Worm (Caenorhabditis elegans) whole organism, L4 larva: ENCODE results near the gene pas-7.
A peak's percentile ranks its signal among the peaks of the same experiment; 100 is the strongest.

Source experiments
- F10B5.3 ChIP-seq: sonication (generic microtip); optimal IDR thresholded peaks from 2 replicates; lab custom pipeline; 2016; ENCODE audit warnings: mild to moderate bottlenecking, missing genetic modification characterization, missing compliant biosample characterization
- F44E2.7 ChIP-seq: fragments of 200-800 bp; sonication (Bioruptor generic); IDR thresholded peaks from 2 replicates; pipeline ENCODE4 v2.1.2; 2022; ENCODE audit warnings: missing genetic modification characterization, missing compliant biosample characterization
- F49E8.2 ChIP-seq: sonication (generic microtip); optimal IDR thresholded peaks from 2 replicates; lab custom pipeline; 2016; ENCODE audit warnings: missing compliant biosample characterization, mild to moderate bottlenecking, missing genetic modification characterization, borderline replicate concordance
- aha-1 ChIP-seq: fragments of 150-350 bp; peaks from one replicate; lab custom pipeline; 2014; ENCODE audit warnings: missing biosample characterization, missing genetic modification characterization
- aly-2 ChIP-seq: sonication (generic microtip); optimal IDR thresholded peaks from 2 replicates; lab custom pipeline; 2018; ENCODE audit warnings: missing biosample characterization, missing genetic modification characterization
- attf-4 ChIP-seq: sonication (generic microtip); optimal IDR thresholded peaks from 3 replicates; lab custom pipeline; 2017; ENCODE audit warnings: missing biosample characterization, missing genetic modification characterization
- ceh-20 ChIP-seq: fragments of 200-800 bp; sonication (Bioruptor generic); IDR thresholded peaks from 2 replicates; pipeline ENCODE4 v1.3.6; 2022; ENCODE audit warnings: missing genetic modification reagents, missing genetic modification characterization, missing compliant biosample characterization
- ceh-28 ChIP-seq: fragments of 150-350 bp; optimal IDR thresholded peaks from 2 replicates; lab custom pipeline; 2014; ENCODE audit warnings: missing biosample characterization, missing genetic modification reagents, missing genetic modification characterization
- ceh-62 ChIP-seq: sonication (generic microtip); optimal IDR thresholded peaks from 2 replicates; lab custom pipeline; 2017; ENCODE audit warnings: missing biosample characterization, missing genetic modification characterization
- daf-12 ChIP-seq: fragments of 150-350 bp; optimal IDR thresholded peaks from 2 replicates; lab custom pipeline; 2014; ENCODE audit warnings: missing biosample characterization, missing genetic modification reagents, missing genetic modification characterization
- daf-16 ChIP-seq, 3 experiments: sonication (generic microtip); optimal IDR thresholded peaks; 2 replicates each; lab custom pipeline; 2016 to 2017; ENCODE audit warnings: missing genetic modification characterization in 3 of 3, missing genetic modification reagents in 3 of 3, mild to moderate bottlenecking in 2 of 3, missing compliant biosample characterization in 2 of 3, missing biosample characterization in 1 of 3, moderate library complexity in 1 of 3
- dmd-8 ChIP-seq: fragments of 200-800 bp; sonication (Bioruptor generic); IDR thresholded peaks from 2 replicates; pipeline ENCODE4 v1.3.6; 2022; ENCODE audit warnings: missing genetic modification characterization, missing compliant biosample characterization
- dmd-9 ChIP-seq: fragments of 200-800 bp; sonication (Bioruptor generic); IDR thresholded peaks from 2 replicates; pipeline ENCODE4 v1.3.6; 2022; ENCODE audit warnings: missing genetic modification reagents, missing genetic modification characterization, missing compliant biosample characterization
- dpl-1 ChIP-seq: fragments of 150-350 bp; optimal IDR thresholded peaks from 2 replicates; lab custom pipeline; 2014; ENCODE audit warnings: missing biosample characterization, missing genetic modification reagents, missing genetic modification characterization
- duxl-1 ChIP-seq: sonication (generic microtip); optimal IDR thresholded peaks from 2 replicates; lab custom pipeline; 2016; ENCODE audit warnings: mild to moderate bottlenecking, missing genetic modification characterization, moderate library complexity, missing compliant biosample characterization; ENCODE audit not compliant: poor library complexity
- fkh-10 ChIP-seq: fragments of 150-350 bp; optimal IDR thresholded peaks from 2 replicates; lab custom pipeline; 2014; ENCODE audit warnings: missing biosample characterization, missing genetic modification reagents, missing genetic modification characterization
- fos-1 ChIP-seq: fragments of 150-350 bp; optimal IDR thresholded peaks from 2 replicates; lab custom pipeline; 2014; ENCODE audit warnings: missing biosample characterization, missing genetic modification characterization
- gei-8 ChIP-seq: fragments of 200-800 bp; sonication (Bioruptor generic); optimal IDR thresholded peaks from 2 replicates; lab custom pipeline; 2018; ENCODE audit warnings: mild to moderate bottlenecking, missing genetic modification characterization, missing compliant biosample characterization
- hlh-11 ChIP-seq: fragments of 200-800 bp; sonication (Bioruptor generic); optimal IDR thresholded peaks from 2 replicates; lab custom pipeline; 2018; ENCODE audit warnings: mild to moderate bottlenecking, missing genetic modification characterization, missing compliant biosample characterization
- hlh-30 ChIP-seq: sonication (generic microtip); optimal IDR thresholded peaks from 2 replicates; lab custom pipeline; 2017; ENCODE audit warnings: antibody characterized with exemption, mild to moderate bottlenecking, missing genetic modification characterization, missing compliant biosample characterization; ENCODE audit not compliant: insufficient read depth
- lim-7 ChIP-seq: fragments of 200-800 bp; sonication (Bioruptor generic); IDR thresholded peaks from 2 replicates; pipeline ENCODE4 v1.3.6; 2022; ENCODE audit warnings: missing genetic modification characterization, missing compliant biosample characterization
- lin-13 ChIP-seq: fragments of 150-350 bp; optimal IDR thresholded peaks from 2 replicates; lab custom pipeline; 2014; ENCODE audit warnings: missing biosample characterization, missing genetic modification reagents, missing genetic modification characterization
- lin-15B ChIP-seq: fragments of 150-350 bp; sonication (generic microtip); optimal IDR thresholded peaks from 3 replicates; lab custom pipeline; 2014; ENCODE audit warnings: missing biosample characterization, missing genetic modification characterization
- lin-39 ChIP-seq: fragments of 150-350 bp; optimal IDR thresholded peaks from 2 replicates; lab custom pipeline; 2014; ENCODE audit warnings: missing biosample characterization, missing genetic modification reagents, missing genetic modification characterization
- lir-3 ChIP-seq: sonication (generic microtip); optimal IDR thresholded peaks from 2 replicates; lab custom pipeline; 2016; ENCODE audit warnings: mild to moderate bottlenecking, missing genetic modification characterization, missing compliant biosample characterization
- lsy-2 ChIP-seq, 2 experiments: fragments of 150-350 bp in 1 of 2; sonication (generic microtip) in 1 of 2; optimal IDR thresholded peaks; 2 replicates each; lab custom pipeline; 2014 to 2017; ENCODE audit warnings: missing biosample characterization in 2 of 2, missing genetic modification characterization in 2 of 2
- mep-1 ChIP-seq: fragments of 150-350 bp; sonication (generic microtip); optimal IDR thresholded peaks from 3 replicates; lab custom pipeline; 2014; ENCODE audit warnings: missing biosample characterization, missing genetic modification characterization
- mes-2 ChIP-seq: sonication (generic microtip); optimal IDR thresholded peaks from 2 replicates; lab custom pipeline; 2016; ENCODE audit warnings: missing genotype, mild to moderate bottlenecking, missing genetic modification characterization, missing compliant biosample characterization; ENCODE audit not compliant: poor library complexity, severe bottlenecking
- mxl-3 ChIP-seq: fragments of 200-800 bp; sonication (Bioruptor generic); optimal IDR thresholded peaks from 2 replicates; lab custom pipeline; 2018; ENCODE audit warnings: mild to moderate bottlenecking, missing genetic modification characterization, missing compliant biosample characterization
- nhr-11 ChIP-seq: fragments of 150-350 bp; optimal IDR thresholded peaks from 2 replicates; lab custom pipeline; 2014; ENCODE audit warnings: missing biosample characterization, missing genetic modification characterization
- nhr-237 ChIP-seq: sonication (generic microtip); optimal IDR thresholded peaks from 2 replicates; lab custom pipeline; 2017; ENCODE audit warnings: missing biosample characterization, missing genetic modification characterization
- nhr-25 ChIP-seq: sonication (generic microtip); optimal IDR thresholded peaks from 2 replicates; lab custom pipeline; 2017; ENCODE audit warnings: missing genetic modification characterization, mild to moderate bottlenecking, missing compliant biosample characterization, antibody characterized with exemption, moderate library complexity, borderline replicate concordance; ENCODE audit not compliant: insufficient read depth
- nhr-41 ChIP-seq: fragments of 200-800 bp; sonication (Bioruptor generic); IDR thresholded peaks from 2 replicates; pipeline ENCODE4 v1.3.6; 2022; ENCODE audit warnings: missing genetic modification reagents, missing genetic modification characterization, missing compliant biosample characterization
- nhr-48 ChIP-seq: sonication (generic microtip); optimal IDR thresholded peaks from 2 replicates; lab custom pipeline; 2016; ENCODE audit warnings: mild to moderate bottlenecking, missing genetic modification characterization, missing compliant biosample characterization
- nhr-77 ChIP-seq: fragments of 150-350 bp; optimal IDR thresholded peaks from 2 replicates; lab custom pipeline; 2014; ENCODE audit warnings: missing biosample characterization, missing genetic modification characterization
- saeg-2 ChIP-seq: fragments of 200-800 bp; sonication (Bioruptor generic); IDR thresholded peaks from 2 replicates; pipeline ENCODE4 v1.3.6; 2022; ENCODE audit warnings: missing genetic modification reagents, missing genetic modification characterization, missing compliant biosample characterization
- set-16 ChIP-seq: fragments of 200-800 bp; sonication (Bioruptor generic); IDR thresholded peaks from 2 replicates; pipeline ENCODE4 v1.3.6; 2022; ENCODE audit warnings: missing genetic modification reagents, missing genetic modification characterization, missing compliant biosample characterization
- spr-3 ChIP-seq: fragments of 200-800 bp; sonication (Bioruptor generic); optimal IDR thresholded peaks from 2 replicates; lab custom pipeline; 2018; ENCODE audit warnings: mild to moderate bottlenecking, missing genetic modification characterization, missing compliant biosample characterization
- unc-39 ChIP-seq: sonication (generic microtip); optimal IDR thresholded peaks from 2 replicates; lab custom pipeline; 2017; ENCODE audit warnings: missing biosample characterization, missing genetic modification characterization
- vab-7 ChIP-seq: fragments of 200-800 bp; sonication (Bioruptor generic); IDR thresholded peaks from 2 replicates; pipeline ENCODE4 v1.3.6; 2022; ENCODE audit warnings: missing genetic modification reagents, missing genetic modification characterization, missing compliant biosample characterization
- zip-2 ChIP-seq: fragments of 150-350 bp; optimal IDR thresholded peaks from 2 replicates; lab custom pipeline; 2014; ENCODE audit warnings: missing biosample characterization, missing genetic modification characterization
- ztf-11 ChIP-seq: fragments of 150-350 bp; optimal IDR thresholded peaks from 2 replicates; lab custom pipeline; 2014; ENCODE audit warnings: missing biosample characterization, missing genetic modification characterization

Gene pas-7

DNA sequence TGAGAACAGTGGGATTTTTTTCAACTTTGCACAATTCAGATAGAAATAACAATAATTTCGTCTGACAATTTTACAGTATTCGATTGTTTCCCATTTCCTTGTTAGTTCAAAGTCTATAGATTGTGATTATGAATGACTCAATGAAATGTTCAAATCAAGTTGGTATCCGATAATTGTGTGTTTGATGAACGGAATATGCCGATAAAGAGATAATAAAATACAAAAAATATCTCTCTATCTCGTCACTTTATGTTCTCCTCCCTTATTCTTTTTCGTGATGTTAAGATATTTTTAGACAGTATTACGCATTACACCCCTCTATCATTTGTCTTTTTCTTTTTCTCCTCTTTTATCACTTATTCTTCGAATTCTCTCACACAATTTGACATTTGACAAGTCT is 22.8 kb upstream of the pas-7 start, which contains the start of gene F27E5.7:
Gene F27E5.7 (plus strand): TSS at position 301 of the 400 bp plus-strand sequence.
- TF ChIP-seq nhr-25 (tag; lab: Kevin White, UChicago) (no peak), lim-7 (GFP tag; lab: Robert Waterston, UW) (no peak), lsy-2 (tag; optimal IDR thresholded peaks at IDR 0.05; lab: Kevin White, UChicago) (no peak), dmd-8 (no peak), daf-16 (GFP tag; optimal IDR thresholded peaks at IDR 0.05; lab: Kevin White, UChicago) (no peak), daf-16 (tag; optimal IDR thresholded peaks at IDR 0.05; lab: Kevin White, UChicago) (no peak), F44E2.7 (no peak), mep-1 (no peak), mes-2 (tag; lab: Kevin White, UChicago) (no peak), hlh-30 (tag; lab: Kevin White, UChicago) (no peak), gei-8 (GFP tag; lab: Kevin White, UChicago) (no peak), fos-1 (no peak), dpl-1 (GFP tag; lab: Kevin White, UChicago) (no peak), duxl-1 (tag; lab: Kevin White, UChicago) (no peak), lin-39 (tag; lab: Kevin White, UChicago) (no peak), ceh-62 (no peak), attf-4 (tag; lab: Kevin White, UChicago) (no peak)

ce11 chrII:10121725-10122124 is 22.1 kb upstream of the pas-7 start, which contains the start of gene lov-1:
Gene lov-1 (minus strand): TSS chrII:10121825.
- TF ChIP-seq vab-7 (GFP tag; lab: Robert Waterston, UW) (no peak), hlh-11 (tag; lab: Kevin White, UChicago) (no peak), dmd-9 (GFP tag; lab: Robert Waterston, UW) (no peak), lin-13 (GFP tag; lab: Kevin White, UChicago) (no peak), dpl-1 (GFP tag; lab: Kevin White, UChicago) (no peak), ceh-20 (no peak), aly-2 (no peak), F49E8.2 (tag; lab: Kevin White, UChicago) (no peak), F10B5.3 (tag; lab: Kevin White, UChicago) (no peak), ceh-28 (tag; lab: Kevin White, UChicago) (no peak), zip-2 (tag; lab: Kevin White, UChicago) (no peak), nhr-41 (GFP tag; lab: Robert Waterston, UW) (no peak), nhr-77 (tag; lab: Kevin White, UChicago) (no peak), nhr-48 (no peak), saeg-2 (no peak), mxl-3 (GFP tag; lab: Kevin White, UChicago) (no peak)

- TF ChIP-seq set-16 (GFP tag; lab: Robert Waterston, UW) (peak; percentile 66), daf-12 (tag; lab: Kevin White, UChicago) (no peak), aha-1 (tag; lab: Kevin White, UChicago) (peak; percentile 54)
These were observed 17.0 kb upstream of the pas-7 start for ce11 chrII:10116690-10117089.

DNA sequence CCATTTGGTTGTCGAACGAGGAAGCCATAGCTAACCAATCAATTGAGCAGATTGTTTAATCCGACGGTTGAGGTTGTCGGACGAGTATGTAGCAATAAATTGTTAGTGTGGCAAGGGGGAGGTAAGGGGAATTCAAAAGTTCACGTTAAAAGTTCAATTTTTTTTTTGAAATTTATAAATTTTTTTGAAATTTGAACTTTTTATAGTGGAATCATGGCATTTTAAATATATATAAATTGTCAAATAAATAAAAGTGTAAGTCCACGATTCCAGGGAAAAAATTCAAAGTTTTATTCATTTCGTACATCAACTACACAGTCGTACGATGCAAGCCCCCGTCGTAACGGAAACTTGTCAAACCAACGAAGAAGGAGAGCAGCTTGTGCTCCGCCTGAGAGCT is 8.7 kb upstream of the pas-7 start, which contains the start of the genes ZK945.7 and ZK945.8:
Gene ZK945.7 (minus strand): TSS at position 101 of the 400 bp plus-strand sequence.
Gene ZK945.8 (plus strand): TSS at position 275 of the 400 bp plus-strand sequence.
- TF ChIP-seq nhr-77 (tag; lab: Kevin White, UChicago) (no peak), nhr-237 (tag; lab: Kevin White, UChicago) (no peak), lin-15B (no peak), ztf-11 (tag; lab: Kevin White, UChicago) (no peak), aha-1 (tag; lab: Kevin White, UChicago) (no peak), unc-39 (tag; lab: Kevin White, UChicago) (no peak), lim-7 (GFP tag; lab: Robert Waterston, UW) (no peak), attf-4 (tag; lab: Kevin White, UChicago) (no peak), fkh-10 (GFP tag; lab: Kevin White, UChicago) (no peak), lsy-2 (tag; optimal IDR thresholded peaks at IDR 0.05; lab: Kevin White, UChicago) (no peak), hlh-30 (tag; lab: Kevin White, UChicago) (no peak), F10B5.3 (tag; lab: Kevin White, UChicago) (no peak), gei-8 (GFP tag; lab: Kevin White, UChicago) (no peak), lir-3 (no peak), dmd-8 (no peak), aly-2 (no peak), nhr-11 (tag; lab: Kevin White, UChicago) (no peak), spr-3 (no peak), dpl-1 (GFP tag; lab: Kevin White, UChicago) (no peak)
